Fruit fly (Drosophila melanogaster) S2 (cell line): ENCODE data around the gene Inx2.

Source experiments
- CG8478 ChIP-seq: fragments of >200 bp; optimal IDR thresholded peaks from 2 replicates; lab custom pipeline; 2018
- CTCF ChIP-seq, 2 experiments: fragments of >200 bp; optimal IDR thresholded peaks; 2 replicates each; lab custom pipeline; 2018

DNA sequence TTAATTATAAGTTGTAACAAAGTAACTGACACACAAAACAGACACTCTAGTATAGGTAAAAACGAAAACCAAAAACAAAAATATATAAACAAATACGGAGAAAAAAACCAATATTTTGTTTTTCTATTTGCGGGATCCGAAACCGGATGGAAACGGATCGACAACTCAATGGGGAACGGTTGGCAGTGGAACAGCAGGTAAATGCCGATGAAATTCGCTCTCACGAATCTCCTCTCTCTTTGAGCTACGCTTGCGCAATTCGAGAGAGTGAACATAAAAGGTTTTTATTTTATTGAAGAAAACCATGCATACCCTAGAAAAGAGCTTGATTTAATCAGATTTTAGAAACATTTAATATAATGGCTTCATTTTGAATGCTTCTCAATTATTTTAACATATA lies 11.4 kb upstream of the Inx2 start:
- TF ChIP-seq CTCF (optimal IDR thresholded peaks at IDR 0.05; lab: Kevin White, UChicago) (no peak), CG8478 (lab: Kevin White, UChicago) (no peak)
